Worm (Caenorhabditis elegans): ENCODE measurements around the gene pqn-89.

- no peak for TF ChIP-seq sea-1 (GFP tag; conservative IDR thresholded peaks at IDR 0.05)
- no peak for TF ChIP-seq tbx-37 (GFP tag; conservative IDR thresholded peaks at IDR 0.05)
These were observed 3.8 kb upstream of the pqn-89 start for ce11 chrIV:6502725-6503124.
